Worm (Caenorhabditis elegans) whole organism, L3 larva: ENCODE measurements around the gene nspg-7.2.

Source experiments
- R02D3.7 ChIP-seq: fragments of 150-350 bp; optimal IDR thresholded peaks from 2 replicates; lab custom pipeline; 2014; ENCODE audit warnings: missing biosample characterization, missing genetic modification characterization
- ZK546.5 ChIP-seq: sonication (generic microtip); optimal IDR thresholded peaks from 2 replicates; lab custom pipeline; 2017; ENCODE audit warnings: missing biosample characterization, missing genetic modification characterization
- aly-2 ChIP-seq: fragments of 150-350 bp; optimal IDR thresholded peaks from 2 replicates; lab custom pipeline; 2014; ENCODE audit warnings: missing biosample characterization, missing genetic modification characterization
- ceh-16 ChIP-seq: sonication (generic microtip); optimal IDR thresholded peaks from 2 replicates; lab custom pipeline; 2017; ENCODE audit warnings: missing biosample characterization, missing genetic modification characterization
- ceh-28 ChIP-seq: fragments of 150-350 bp; optimal IDR thresholded peaks from 2 replicates; lab custom pipeline; 2014; ENCODE audit warnings: missing biosample characterization, missing genetic modification reagents, missing genetic modification characterization
- ceh-82 ChIP-seq: fragments of 150-350 bp; optimal IDR thresholded peaks from 2 replicates; lab custom pipeline; 2014; ENCODE audit warnings: missing biosample characterization, missing genetic modification characterization
- egl-27 ChIP-seq: sonication (generic microtip); optimal IDR thresholded peaks from 4 replicates; lab custom pipeline; 2017; ENCODE audit warnings: missing biosample characterization, missing genetic modification reagents, missing genetic modification characterization
- egl-5 ChIP-seq: fragments of 150-350 bp; optimal IDR thresholded peaks from 2 replicates; lab custom pipeline; 2017; ENCODE audit warnings: missing biosample characterization, missing genetic modification reagents, missing genetic modification characterization, inconsistent platforms
- elt-2 ChIP-seq: sonication (generic microtip); optimal IDR thresholded peaks from 2 replicates; lab custom pipeline; 2016; ENCODE audit warnings: missing genetic modification reagents, mild to moderate bottlenecking, missing genetic modification characterization, missing compliant biosample characterization
- elt-3 ChIP-seq, 3 experiments: fragments of 150-350 bp in 1 of 3; sonication (generic microtip) in 2 of 3; optimal IDR thresholded peaks; 2 replicates in 2 of 3; 4 replicates in 1 of 3; lab custom pipeline; 2014 to 2017; ENCODE audit warnings: missing biosample characterization in 3 of 3, missing genetic modification characterization in 3 of 3
- fkh-10 ChIP-seq: sonication (generic microtip); optimal IDR thresholded peaks from 2 replicates; lab custom pipeline; 2017; ENCODE audit warnings: missing biosample characterization, missing genetic modification reagents, missing genetic modification characterization
- fkh-2 ChIP-seq: fragments of 150-350 bp; optimal IDR thresholded peaks from 2 replicates; lab custom pipeline; 2014; ENCODE audit warnings: missing biosample characterization, missing genetic modification reagents, missing genetic modification characterization
- fos-1 ChIP-seq: fragments of 150-350 bp; optimal IDR thresholded peaks from 2 replicates; lab custom pipeline; 2014; ENCODE audit warnings: missing biosample characterization, missing genetic modification characterization
- hmg-11 ChIP-seq: sonication (generic microtip); optimal IDR thresholded peaks from 2 replicates; lab custom pipeline; 2016; ENCODE audit warnings: missing genetic modification characterization, missing compliant biosample characterization
- jun-1 ChIP-seq: fragments of 150-350 bp; optimal IDR thresholded peaks from 2 replicates; lab custom pipeline; 2014; ENCODE audit warnings: missing biosample characterization, missing genetic modification reagents, missing genetic modification characterization
- lin-15B ChIP-seq: fragments of 150-350 bp; optimal IDR thresholded peaks from 2 replicates; lab custom pipeline; 2014; ENCODE audit warnings: missing biosample characterization, missing genetic modification characterization
- lin-39 ChIP-seq: fragments of 150-350 bp; optimal IDR thresholded peaks from 2 replicates; lab custom pipeline; 2018; ENCODE audit warnings: missing biosample characterization, missing genetic modification reagents, missing genetic modification characterization
- nfya-1 ChIP-seq: sonication (generic microtip); optimal IDR thresholded peaks from 2 replicates; lab custom pipeline; 2017; ENCODE audit warnings: missing genetic modification characterization, mild to moderate bottlenecking, missing compliant biosample characterization, antibody characterized with exemption, moderate library complexity; ENCODE audit not compliant: insufficient read depth
- nhr-12 ChIP-seq: fragments of 150-350 bp; optimal IDR thresholded peaks from 2 replicates; lab custom pipeline; 2014; ENCODE audit warnings: missing biosample characterization, missing genetic modification characterization
- nhr-25 ChIP-seq: sonication (generic microtip); optimal IDR thresholded peaks from 2 replicates; lab custom pipeline; 2017; ENCODE audit warnings: missing biosample characterization, missing genetic modification characterization
- nhr-28 ChIP-seq: fragments of 150-350 bp; optimal IDR thresholded peaks from 2 replicates; lab custom pipeline; 2014; ENCODE audit warnings: missing biosample characterization, missing genetic modification characterization
- nhr-43 ChIP-seq: sonication (generic microtip); optimal IDR thresholded peaks from 2 replicates; lab custom pipeline; 2016; ENCODE audit warnings: mild to moderate bottlenecking, missing genetic modification characterization, missing compliant biosample characterization; ENCODE audit not compliant: poor library complexity, severe bottlenecking
- nhr-76 ChIP-seq: fragments of 150-350 bp; sonication (generic microtip); optimal IDR thresholded peaks from 5 replicates; lab custom pipeline; 2014; ENCODE audit warnings: missing biosample characterization, missing genetic modification characterization
- nhr-77 ChIP-seq: fragments of 150-350 bp; optimal IDR thresholded peaks from 2 replicates; lab custom pipeline; 2014; ENCODE audit warnings: missing biosample characterization, missing genetic modification characterization
- pha-4 ChIP-seq: fragments of 150-350 bp; optimal IDR thresholded peaks from 2 replicates; lab custom pipeline; 2014; ENCODE audit warnings: missing biosample characterization, missing genetic modification reagents, missing genetic modification characterization
- pqm-1 ChIP-seq: fragments of 150-350 bp; optimal IDR thresholded peaks from 2 replicates; lab custom pipeline; 2017; ENCODE audit warnings: missing biosample characterization, missing genetic modification characterization, inconsistent platforms
- sea-2 ChIP-seq: fragments of 150-350 bp; sonication (generic microtip); optimal IDR thresholded peaks from 4 replicates; lab custom pipeline; 2014; ENCODE audit warnings: missing biosample characterization, missing genetic modification reagents, missing genetic modification characterization
- skn-1 ChIP-seq: fragments of 150-350 bp; optimal IDR thresholded peaks from 2 replicates; lab custom pipeline; 2014; ENCODE audit warnings: missing biosample characterization, missing genetic modification characterization
- snpc-4 ChIP-seq: fragments of 150-350 bp; optimal IDR thresholded peaks from 2 replicates; lab custom pipeline; 2014; ENCODE audit warnings: missing biosample characterization, missing genetic modification characterization
- ztf-11 ChIP-seq: fragments of 150-350 bp; optimal IDR thresholded peaks from 2 replicates; lab custom pipeline; 2014; ENCODE audit warnings: missing biosample characterization, missing genetic modification characterization
- ztf-4 ChIP-seq: fragments of 150-350 bp; optimal IDR thresholded peaks from 2 replicates; lab custom pipeline; 2014; ENCODE audit warnings: missing biosample characterization, missing genetic modification characterization

Gene nspg-7.2

ce11 chrIII:3258306-3258705 lies at the start of gene nspg-7.2:
TSS of gene nspg-7.2 (minus strand) at chrIII:3258406.
- TF ChIP-seq ztf-11 (tag; lab: Kevin White, UChicago) (no peak), nhr-25 (tag; lab: Kevin White, UChicago) (no peak), ZK546.5 (no peak), fkh-10 (no peak)

- TF ChIP-seq fkh-2 (tag; lab: Kevin White, UChicago) (no peak), pha-4 (tag; lab: Kevin White, UChicago) (peak; percentile 97)
Observed at ce11 chrIII:3307379-3307778, 49.2 kb upstream of the nspg-7.2 start.

ce11 chrIII:3306322-3306721 lies 48.1 kb upstream of the nspg-7.2 start:
- TF ChIP-seq ceh-28 (tag; lab: Kevin White, UChicago) (no peak), nhr-28 (tag; lab: Kevin White, UChicago) (no peak), ztf-4 (no peak), jun-1 (tag; lab: Kevin White, UChicago) (peak; percentile 58), pqm-1 (tag; lab: Kevin White, UChicago) (peak; percentile 33), fos-1 (tag; lab: Kevin White, UChicago) (peak; percentile 41), elt-2 (tag; lab: Kevin White, UChicago) (no peak), ceh-16 (no peak), pha-4 (tag; lab: Kevin White, UChicago) (peak; percentile 86), lin-39 (no peak), nhr-43 (tag; lab: Kevin White, UChicago) (no peak)

- TF ChIP-seq lin-39 (peak; percentile 51), ceh-82 (no peak), egl-5 (peak; percentile 71), nfya-1 (peak; percentile 47)
- TF ChIP-seq, all 47 proteins: peak for 3
Observed at ce11 chrIII:3304554-3304953, 46.3 kb upstream of the nspg-7.2 start.

DNA sequence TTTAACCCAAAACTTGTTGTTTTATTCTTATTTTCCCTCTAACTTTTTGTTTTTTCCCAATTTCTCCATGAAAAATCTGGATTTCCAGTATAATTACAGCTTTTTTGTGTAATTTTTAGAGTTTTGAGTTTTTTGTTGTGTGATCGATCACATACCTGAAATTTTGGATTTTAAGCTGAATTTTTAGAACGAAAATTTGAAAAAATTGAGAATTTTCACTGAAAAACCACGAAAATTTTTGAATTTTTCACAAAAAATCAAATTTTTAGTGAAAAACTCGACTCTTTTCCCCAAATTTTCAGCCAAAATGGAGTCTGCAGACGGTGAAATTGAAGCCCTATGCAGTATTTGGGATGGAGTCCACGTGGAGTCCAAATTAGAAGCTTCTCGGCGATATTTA lies 38.9 kb upstream of the nspg-7.2 start, which contains the start of gene Y53G8AR.5:
Gene Y53G8AR.5 (plus strand): TSS at position 301 of the 400 bp plus-strand sequence.
- TF ChIP-seq fos-1 (tag; lab: Kevin White, UChicago) (no peak), sea-2 (no peak), egl-27 (no peak), fkh-2 (tag; lab: Kevin White, UChicago) (no peak), ztf-11 (tag; lab: Kevin White, UChicago) (no peak), elt-3 (tag; optimal IDR thresholded peaks at IDR 0.05; lab: Kevin White, UChicago) (no peak), jun-1 (tag; lab: Kevin White, UChicago) (no peak), nhr-77 (tag; lab: Kevin White, UChicago) (no peak), nhr-12 (no peak), snpc-4 (tag; lab: Kevin White, UChicago) (no peak), aly-2 (no peak), ceh-16 (no peak), skn-1 (tag; lab: Kevin White, UChicago) (no peak)

ce11 chrIII:3294283-3294793 lies 36.1 kb upstream of the nspg-7.2 start, which contains the start of the genes Y53G8AR.8 and Y53G8AR.6:
TSS of gene Y53G8AR.8 (minus strand) at chrIII:3294330.
TSS of gene Y53G8AR.6 (plus strand) at chrIII:3294743.
- TF ChIP-seq ztf-11 (tag; lab: Kevin White, UChicago) (no peak), pha-4 (tag; lab: Kevin White, UChicago) (peak; percentile 46), nhr-77 (tag; lab: Kevin White, UChicago) (no peak), nfya-1 (peak; percentile 44), fkh-10 (no peak), snpc-4 (tag; lab: Kevin White, UChicago) (no peak), lin-15B (tag; lab: Kevin White, UChicago) (peak; percentile 3), hmg-11 (tag; lab: Kevin White, UChicago) (peak; percentile 6)

- TF ChIP-seq pha-4 (tag; lab: Kevin White, UChicago), result peak; percentile 3
- TF ChIP-seq egl-5, result no peak
- TF ChIP-seq pqm-1 (tag; lab: Kevin White, UChicago), result peak; percentile 56
- peak; percentile 91 for TF ChIP-seq elt-2 (tag; lab: Kevin White, UChicago)
- no peak for TF ChIP-seq fkh-10
- TF ChIP-seq R02D3.7 (tag; lab: Kevin White, UChicago), result no peak
- no peak for TF ChIP-seq nhr-76 (tag; lab: Kevin White, UChicago)
Observed at ce11 chrIII:3281860-3282358, 23.7 kb upstream of the nspg-7.2 start, which contains the start of gene mfsd-8. TSS of gene mfsd-8 (plus strand) at chrIII:3282308.
